Fruit fly (Drosophila melanogaster) whole organism, embryonic: ENCODE data around the gene Jhbp5.

Experiments used
- CG12744 ChIP-seq: fragments of 200-800 bp; sonication (Bioruptor generic); optimal IDR thresholded peaks from 2 replicates; lab custom pipeline; 2016; ENCODE audit warnings: missing biosample characterization, missing genetic modification characterization
- Deaf1 ChIP-seq: fragments of 200-800 bp; optimal IDR thresholded peaks from 3 replicates; lab custom pipeline; 2019; ENCODE audit warnings: missing biosample characterization, mild to moderate bottlenecking, missing genetic modification characterization, moderate library complexity
- Med ChIP-seq: fragments of 200-800 bp; sonication (Bioruptor generic); peaks from one replicate; lab custom pipeline; 2016; ENCODE audit warnings: missing biosample characterization, missing genetic modification characterization, mild to moderate bottlenecking, inconsistent platforms, moderate library complexity

Gene Jhbp5

DNA sequence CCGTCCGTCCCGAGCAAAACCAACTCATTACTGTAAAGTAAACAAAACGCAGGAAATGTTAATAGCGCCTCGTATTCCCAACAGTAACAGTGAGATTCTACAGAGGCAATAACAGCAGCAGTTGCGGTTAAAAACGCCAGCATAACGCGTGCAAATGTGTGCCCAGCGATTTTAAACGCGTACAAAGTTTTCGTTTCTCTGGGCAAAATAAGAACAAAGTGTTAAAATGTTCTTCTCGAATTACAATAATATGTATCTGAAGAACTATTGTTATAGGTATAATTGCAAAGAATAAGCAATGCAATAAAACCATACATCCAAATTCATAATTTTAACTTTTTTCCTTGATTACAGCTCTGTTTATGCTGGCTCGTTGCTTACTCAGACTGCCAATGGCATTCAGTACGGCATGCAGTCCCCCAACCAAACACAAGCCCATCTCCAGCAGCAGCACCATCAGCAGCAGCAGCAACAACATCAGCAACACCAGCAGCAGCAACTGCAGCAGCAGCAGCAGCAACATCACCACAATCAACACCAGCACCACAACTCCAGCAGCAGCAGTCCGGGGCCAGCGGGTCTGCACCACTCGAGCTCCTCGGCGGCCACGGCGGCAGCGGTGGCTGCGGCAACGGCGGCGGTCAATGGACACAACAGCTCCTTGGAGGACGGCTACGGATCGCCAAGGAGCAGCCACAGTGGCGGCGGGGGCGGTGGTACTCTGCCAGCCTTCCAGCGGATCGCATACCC is 46.8 kb downstream of the Jhbp5 start (continued):
- TF ChIP-seq Deaf1 (tag; lab: Kevin White, UChicago) = no peak
- TF ChIP-seq Med (GFP tag; lab: Kevin White, UChicago) = peak; percentile 59
- TF ChIP-seq CG12744 (GFP tag; lab: Kevin White, UChicago) = no peak
